Worm (Caenorhabditis elegans) whole organism, L4 larva: Measurements from ENCODE around the gene C17H11.1.

Source experiments
- F10B5.3 ChIP-seq: sonication (generic microtip); optimal IDR thresholded peaks from 2 replicates; lab custom pipeline; 2016; ENCODE audit warnings: mild to moderate bottlenecking, missing genetic modification characterization, missing compliant biosample characterization
- F26F4.8 ChIP-seq: fragments of 200-800 bp; sonication (Bioruptor generic); conservative IDR thresholded peaks from 2 replicates; pipeline ENCODE4 v1.3.6; 2022; ENCODE audit warnings: missing genetic modification characterization, missing compliant biosample characterization
- R02D3.7 ChIP-seq: fragments of 150-350 bp; sonication (generic microtip); optimal IDR thresholded peaks from 3 replicates; lab custom pipeline; 2014; ENCODE audit warnings: missing biosample characterization, missing genetic modification characterization
- T26A8.4 ChIP-seq: fragments of 200-800 bp; sonication (Bioruptor generic); IDR thresholded peaks from 2 replicates; pipeline ENCODE4 v1.3.6; 2022; ENCODE audit warnings: missing genetic modification characterization, missing compliant biosample characterization
- Y48G9A.11 ChIP-seq: fragments of 200-800 bp; sonication (Bioruptor generic); IDR thresholded peaks from 2 replicates; pipeline ENCODE4 v1.3.6; 2022; ENCODE audit warnings: missing genetic modification reagents, missing genetic modification characterization, missing compliant biosample characterization
- Y75B8A.6 ChIP-seq: fragments of 200-800 bp; sonication (Bioruptor generic); IDR thresholded peaks from 2 replicates; pipeline ENCODE4 v1.3.6; 2022; ENCODE audit warnings: missing genetic modification reagents, missing genetic modification characterization, missing compliant biosample characterization
- ZK546.5 ChIP-seq, 2 experiments: sonication (generic microtip); optimal IDR thresholded peaks; 2 replicates each; lab custom pipeline; 2017; ENCODE audit warnings: missing biosample characterization in 2 of 2, missing genetic modification characterization in 2 of 2
- attf-4 ChIP-seq: sonication (generic microtip); optimal IDR thresholded peaks from 3 replicates; lab custom pipeline; 2017; ENCODE audit warnings: missing biosample characterization, missing genetic modification characterization
- ceh-20 ChIP-seq: fragments of 200-800 bp; sonication (Bioruptor generic); IDR thresholded peaks from 2 replicates; pipeline ENCODE4 v1.3.6; 2022; ENCODE audit warnings: missing genetic modification reagents, missing genetic modification characterization, missing compliant biosample characterization
- ceh-28 ChIP-seq: fragments of 150-350 bp; optimal IDR thresholded peaks from 2 replicates; lab custom pipeline; 2014; ENCODE audit warnings: missing biosample characterization, missing genetic modification reagents, missing genetic modification characterization
- ceh-32 ChIP-seq: sonication (generic microtip); optimal IDR thresholded peaks from 2 replicates; lab custom pipeline; 2016; ENCODE audit warnings: mild to moderate bottlenecking, missing genetic modification characterization, missing compliant biosample characterization; ENCODE audit not compliant: poor library complexity
- ceh-82 ChIP-seq: sonication (generic microtip); optimal IDR thresholded peaks from 2 replicates; lab custom pipeline; 2017; ENCODE audit warnings: missing biosample characterization, missing genetic modification characterization
- cey-2 ChIP-seq: sonication (generic microtip); optimal IDR thresholded peaks from 3 replicates; lab custom pipeline; 2017; ENCODE audit warnings: missing genetic modification characterization, mild to moderate bottlenecking, missing compliant biosample characterization, antibody characterized with exemption, borderline replicate concordance; ENCODE audit not compliant: insufficient read depth
- ctbp-1 ChIP-seq: fragments of 200-800 bp; sonication (Bioruptor generic); IDR thresholded peaks from 2 replicates; pipeline ENCODE4 v1.3.6; 2022; ENCODE audit warnings: missing genetic modification reagents, missing genetic modification characterization, missing compliant biosample characterization
- daf-16 ChIP-seq, 3 experiments: sonication (generic microtip); optimal IDR thresholded peaks; 2 replicates each; lab custom pipeline; 2016 to 2017; ENCODE audit warnings: missing genetic modification characterization in 3 of 3, missing genetic modification reagents in 3 of 3, mild to moderate bottlenecking in 2 of 3, missing compliant biosample characterization in 2 of 3, missing biosample characterization in 1 of 3, moderate library complexity in 1 of 3
- dmd-6 ChIP-seq: fragments of 200-800 bp; sonication (Bioruptor generic); IDR thresholded peaks from 2 replicates; pipeline ENCODE4 v1.3.6; 2022; ENCODE audit warnings: missing genetic modification reagents, missing genetic modification characterization, missing compliant biosample characterization
- dpl-1 ChIP-seq: fragments of 150-350 bp; optimal IDR thresholded peaks from 2 replicates; lab custom pipeline; 2014; ENCODE audit warnings: missing biosample characterization, missing genetic modification reagents, missing genetic modification characterization
- duxl-1 ChIP-seq: sonication (generic microtip); optimal IDR thresholded peaks from 2 replicates; lab custom pipeline; 2016; ENCODE audit warnings: mild to moderate bottlenecking, missing genetic modification characterization, moderate library complexity, missing compliant biosample characterization; ENCODE audit not compliant: poor library complexity
- gei-8 ChIP-seq: fragments of 200-800 bp; sonication (Bioruptor generic); optimal IDR thresholded peaks from 2 replicates; lab custom pipeline; 2018; ENCODE audit warnings: mild to moderate bottlenecking, missing genetic modification characterization, missing compliant biosample characterization
- hmg-1.1 ChIP-seq: fragments of 200-800 bp; sonication (Bioruptor generic); IDR thresholded peaks from 2 replicates; pipeline ENCODE4 v1.3.6; 2022; ENCODE audit warnings: missing genetic modification reagents, missing genetic modification characterization, missing compliant biosample characterization
- jun-1 ChIP-seq: fragments of 150-350 bp; optimal IDR thresholded peaks from 2 replicates; lab custom pipeline; 2014; ENCODE audit warnings: missing biosample characterization, missing genetic modification reagents, missing genetic modification characterization
- lim-7 ChIP-seq: fragments of 200-800 bp; sonication (Bioruptor generic); IDR thresholded peaks from 2 replicates; pipeline ENCODE4 v1.3.6; 2022; ENCODE audit warnings: missing genetic modification characterization, missing compliant biosample characterization
- lin-1 ChIP-seq: fragments of 200-800 bp; sonication (Bioruptor generic); IDR thresholded peaks from 2 replicates; pipeline ENCODE4 v1.3.6; 2022; ENCODE audit warnings: missing genetic modification reagents, missing genetic modification characterization, missing compliant biosample characterization
- lir-3 ChIP-seq: sonication (generic microtip); optimal IDR thresholded peaks from 2 replicates; lab custom pipeline; 2016; ENCODE audit warnings: mild to moderate bottlenecking, missing genetic modification characterization, missing compliant biosample characterization
- mes-2 ChIP-seq: sonication (generic microtip); optimal IDR thresholded peaks from 2 replicates; lab custom pipeline; 2016; ENCODE audit warnings: missing genotype, mild to moderate bottlenecking, missing genetic modification characterization, missing compliant biosample characterization; ENCODE audit not compliant: poor library complexity, severe bottlenecking
- nhr-111 ChIP-seq: fragments of 200-800 bp; sonication (Bioruptor generic); optimal IDR thresholded peaks from 2 replicates; lab custom pipeline; 2018; ENCODE audit warnings: mild to moderate bottlenecking, missing genetic modification characterization, missing compliant biosample characterization
- nhr-237 ChIP-seq: sonication (generic microtip); optimal IDR thresholded peaks from 2 replicates; lab custom pipeline; 2017; ENCODE audit warnings: missing biosample characterization, missing genetic modification characterization
- nhr-25 ChIP-seq: sonication (generic microtip); optimal IDR thresholded peaks from 2 replicates; lab custom pipeline; 2017; ENCODE audit warnings: missing genetic modification characterization, mild to moderate bottlenecking, missing compliant biosample characterization, antibody characterized with exemption, moderate library complexity, borderline replicate concordance; ENCODE audit not compliant: insufficient read depth
- nhr-28 ChIP-seq: fragments of 150-350 bp; optimal IDR thresholded peaks from 2 replicates; lab custom pipeline; 2014; ENCODE audit warnings: missing biosample characterization, missing genetic modification characterization
- pha-4 ChIP-seq, 2 experiments: fragments of 150-350 bp in 1 of 2; fragments of 200-800 bp in 1 of 2; sonication (Bioruptor generic) in 1 of 2; IDR thresholded peaks in 1 of 2; optimal IDR thresholded peaks in 1 of 2; 2 replicates each; pipeline versions ENCODE4 v1.3.6 to Lab custom; 2014 to 2022; ENCODE audit warnings: missing genetic modification characterization in 2 of 2, missing genetic modification reagents in 2 of 2, missing biosample characterization in 1 of 2, missing compliant biosample characterization in 1 of 2
- php-3 ChIP-seq: fragments of 200-800 bp; sonication (Bioruptor generic); IDR thresholded peaks from 2 replicates; pipeline ENCODE4 v1.3.6; 2022; ENCODE audit warnings: missing genetic modification reagents, missing genetic modification characterization, missing compliant biosample characterization
- skn-1 ChIP-seq: fragments of 150-350 bp; optimal IDR thresholded peaks from 2 replicates; lab custom pipeline; 2014; ENCODE audit warnings: missing biosample characterization, missing genetic modification characterization
- snpc-1.2 ChIP-seq: fragments of 200-800 bp; sonication (Bioruptor generic); IDR thresholded peaks from 2 replicates; pipeline ENCODE4 v1.3.6; 2022; ENCODE audit warnings: missing genetic modification reagents, missing genetic modification characterization, missing compliant biosample characterization
- spr-1 ChIP-seq: sonication (generic microtip); optimal IDR thresholded peaks from 2 replicates; lab custom pipeline; 2016; ENCODE audit warnings: mild to moderate bottlenecking, missing genetic modification characterization, missing compliant biosample characterization
- spr-3 ChIP-seq: fragments of 200-800 bp; sonication (Bioruptor generic); optimal IDR thresholded peaks from 2 replicates; lab custom pipeline; 2018; ENCODE audit warnings: mild to moderate bottlenecking, missing genetic modification characterization, missing compliant biosample characterization
- tag-97 ChIP-seq: fragments of 200-800 bp; sonication (Bioruptor generic); IDR thresholded peaks from 2 replicates; pipeline ENCODE4 v1.3.6; 2022; ENCODE audit warnings: missing genetic modification characterization, missing compliant biosample characterization
- unc-130 ChIP-seq: sonication (generic microtip); optimal IDR thresholded peaks from 2 replicates; lab custom pipeline; 2016; ENCODE audit warnings: missing genetic modification reagents, missing genetic modification characterization, missing compliant biosample characterization
- unc-39 ChIP-seq: sonication (generic microtip); optimal IDR thresholded peaks from 2 replicates; lab custom pipeline; 2017; ENCODE audit warnings: missing biosample characterization, missing genetic modification characterization
- zag-1 ChIP-seq: fragments of 150-350 bp; optimal IDR thresholded peaks from 2 replicates; lab custom pipeline; 2014; ENCODE audit warnings: missing biosample characterization, missing genetic modification characterization
- zip-2 ChIP-seq: fragments of 150-350 bp; optimal IDR thresholded peaks from 2 replicates; lab custom pipeline; 2014; ENCODE audit warnings: missing biosample characterization, missing genetic modification characterization
- ztf-7 ChIP-seq: fragments of 150-350 bp; optimal IDR thresholded peaks from 2 replicates; lab custom pipeline; 2014; ENCODE audit warnings: missing biosample characterization, missing genetic modification characterization

Gene C17H11.1

DNA sequence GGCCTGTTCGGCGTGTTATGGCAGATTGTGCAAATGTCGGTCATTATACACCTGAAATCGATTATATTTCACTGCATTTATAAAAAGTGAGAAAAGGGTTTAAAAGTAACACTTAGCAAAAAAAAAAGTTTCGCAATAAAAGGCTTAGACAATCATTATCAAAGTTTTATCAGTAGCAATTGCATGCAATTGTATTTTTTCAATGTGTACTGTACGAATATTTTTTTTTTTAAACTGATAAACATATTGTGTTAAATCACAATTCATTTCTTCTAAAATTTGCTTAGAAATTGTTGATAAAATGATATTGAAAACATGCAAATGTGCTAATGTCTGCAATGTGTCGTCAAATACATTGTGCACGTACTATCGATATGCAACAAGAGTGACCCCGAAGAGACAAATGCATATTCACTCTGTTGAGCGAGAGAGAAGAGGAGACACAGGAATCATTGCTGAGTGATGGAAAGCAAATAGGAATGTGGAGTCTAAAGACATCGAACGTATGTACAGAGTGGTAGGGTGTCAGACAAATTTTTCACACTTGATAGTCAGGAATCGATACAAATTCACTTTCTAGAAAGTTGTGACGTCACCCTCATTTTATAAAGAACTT is 37.3 kb upstream of the C17H11.1 start, which contains the start of gene C02B8.6 (continued):
- TF ChIP-seq spr-3 (GFP tag; lab: Kevin White, UChicago) (no peak), ceh-28 (tag; lab: Kevin White, UChicago) (no peak), pha-4 (GFP tag; IDR thresholded peaks at IDR 0.05; lab: Robert Waterston, UW) (no peak), pha-4 (tag; optimal IDR thresholded peaks at IDR 0.05; lab: Kevin White, UChicago) (peak; percentile 81), ctbp-1 (GFP tag; lab: Robert Waterston, UW) (no peak), cey-2 (tag; lab: Kevin White, UChicago) (no peak), dmd-6 (GFP tag; lab: Robert Waterston, UW) (peak; percentile 55), ztf-7 (tag; lab: Kevin White, UChicago) (no peak), R02D3.7 (tag; lab: Kevin White, UChicago) (no peak), unc-39 (tag; lab: Kevin White, UChicago) (no peak), ZK546.5 (tag; optimal IDR thresholded peaks at IDR 0.05; lab: Kevin White, UChicago) (no peak), duxl-1 (tag; lab: Kevin White, UChicago) (peak; percentile 11), nhr-237 (tag; lab: Kevin White, UChicago) (no peak), Y75B8A.6 (GFP tag; lab: Robert Waterston, UW) (no peak), dpl-1 (GFP tag; lab: Kevin White, UChicago) (no peak), ceh-32 (tag; lab: Kevin White, UChicago) (no peak), php-3 (GFP tag; lab: Robert Waterston, UW) (no peak), T26A8.4 (GFP tag; lab: Robert Waterston, UW) (no peak), nhr-25 (tag; lab: Kevin White, UChicago) (no peak), F10B5.3 (tag; lab: Kevin White, UChicago) (no peak), zag-1 (tag; lab: Kevin White, UChicago) (no peak)

ce11 chrX:8137779-8138178 is 35.9 kb upstream of the C17H11.1 start, which contains the start of gene C02B8.7:
Gene C02B8.7 (minus strand): TSS chrX:8137879.
- TF ChIP-seq ceh-82 (tag; lab: Kevin White, UChicago): no peak
- TF ChIP-seq nhr-28 (tag; lab: Kevin White, UChicago): no peak
- TF ChIP-seq gei-8 (GFP tag; lab: Kevin White, UChicago): no peak
- no peak for TF ChIP-seq daf-16 (GFP tag; optimal IDR thresholded peaks at IDR 0.05; lab: Kevin White, UChicago)
- TF ChIP-seq daf-16 (tag; optimal IDR thresholded peaks at IDR 0.05; lab: Kevin White, UChicago): no peak

- no peak for TF ChIP-seq zip-2 (tag; lab: Kevin White, UChicago)
- TF ChIP-seq attf-4 (tag; lab: Kevin White, UChicago): no peak
- no peak for TF ChIP-seq skn-1 (tag; lab: Kevin White, UChicago)
- no peak for TF ChIP-seq unc-130 (GFP tag; lab: Kevin White, UChicago)
- no peak for TF ChIP-seq spr-1 (tag; lab: Kevin White, UChicago)
- no peak for TF ChIP-seq dpl-1 (GFP tag; lab: Kevin White, UChicago)
These were observed 34.6 kb upstream of the C17H11.1 start, which contains the start of gene C02B8.3 for ce11 chrX:8139146-8139545. Gene C02B8.3 (plus strand): TSS chrX:8139446.

DNA sequence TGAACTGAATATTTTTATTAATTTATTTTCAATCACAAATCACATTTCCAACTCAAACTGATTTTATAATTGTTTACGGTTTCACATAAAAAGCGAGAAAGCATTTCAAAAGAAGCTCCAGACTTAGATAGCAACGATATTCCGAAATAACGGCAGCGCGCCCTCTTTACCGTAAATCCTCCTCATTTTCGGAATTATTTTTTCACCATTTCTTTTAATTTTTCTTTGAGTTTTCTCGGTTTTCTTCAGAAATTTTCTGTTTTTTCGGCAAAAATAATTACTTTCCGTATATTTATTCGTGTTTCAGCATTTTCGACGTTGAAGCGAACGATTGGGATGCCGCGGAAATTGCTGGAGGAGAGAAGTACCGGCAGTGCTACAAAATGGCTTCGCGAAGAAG is 26.3 kb upstream of the C17H11.1 start, which contains the start of gene C02B8.1:
Gene C02B8.1 (plus strand): TSS at position 301 of the 400 bp plus-strand sequence.
- TF ChIP-seq skn-1 (tag; lab: Kevin White, UChicago) (no peak), Y48G9A.11 (GFP tag; lab: Robert Waterston, UW) (0 out of 2 replicates have a peak, but pooled peaks have one; percentile 16)
- TF ChIP-seq, all 104 proteins: peak for 1

- TF ChIP-seq ceh-20 (GFP tag; lab: Robert Waterston, UW): no peak
- TF ChIP-seq F26F4.8 (GFP tag; lab: Robert Waterston, UW): no peak
- TF ChIP-seq nhr-111 (GFP tag; lab: Kevin White, UChicago): no peak
- peak; percentile 71; the same call in 1 of the 2 replicates for TF ChIP-seq lim-7
- TF ChIP-seq ceh-32 (tag; lab: Kevin White, UChicago): no peak
- no peak for TF ChIP-seq tag-97 (GFP tag; lab: Robert Waterston, UW)
- TF ChIP-seq hmg-1.1 (GFP tag; lab: Robert Waterston, UW): no peak
- no peak for TF ChIP-seq lir-3
- TF ChIP-seq mes-2: no peak
- TF ChIP-seq snpc-1.2: peak; percentile 74
- TF ChIP-seq lin-1 (GFP tag; lab: Robert Waterston, UW): no peak
- no peak for TF ChIP-seq zip-2 (tag; lab: Kevin White, UChicago)
- no peak for TF ChIP-seq jun-1 (tag; lab: Kevin White, UChicago)
These were observed 24.7 kb upstream of the C17H11.1 start for ce11 chrX:8148993-8149392.
